Worm (Caenorhabditis elegans) whole organism, L4 larva: ENCODE results near the gene faah-2.
"Not testable (repeated sequence)": the region's sequence is repeated elsewhere in the genome, so short reads cannot be mapped to it uniquely, and the experiment has no call there.

ENCODE experiments used
- D1046.2 ChIP-seq: fragments of 200-800 bp; sonication (Bioruptor generic); IDR thresholded peaks from 2 replicates; pipeline ENCODE4 v1.3.6; 2022; ENCODE audit warnings: missing genetic modification characterization, missing compliant biosample characterization
- F26F4.8 ChIP-seq: fragments of 200-800 bp; sonication (Bioruptor generic); conservative IDR thresholded peaks from 2 replicates; pipeline ENCODE4 v1.3.6; 2022; ENCODE audit warnings: missing genetic modification characterization, missing compliant biosample characterization
- F49E8.2 ChIP-seq: sonication (generic microtip); optimal IDR thresholded peaks from 2 replicates; lab custom pipeline; 2016; ENCODE audit warnings: missing compliant biosample characterization, mild to moderate bottlenecking, missing genetic modification characterization, borderline replicate concordance
- R02D3.7 ChIP-seq: fragments of 150-350 bp; sonication (generic microtip); optimal IDR thresholded peaks from 3 replicates; lab custom pipeline; 2014; ENCODE audit warnings: missing biosample characterization, missing genetic modification characterization
- T20F7.1 ChIP-seq: fragments of 200-800 bp; sonication (Bioruptor generic); optimal IDR thresholded peaks from 2 replicates; lab custom pipeline; 2018; ENCODE audit warnings: mild to moderate bottlenecking, missing genetic modification characterization, missing compliant biosample characterization
- Y105C5A.15 ChIP-seq: fragments of 200-800 bp; sonication (Bioruptor generic); IDR thresholded peaks from 2 replicates; pipeline ENCODE4 v1.3.6; 2022; ENCODE audit warnings: missing genetic modification characterization, missing compliant biosample characterization
- aha-1 ChIP-seq: fragments of 150-350 bp; peaks from one replicate; lab custom pipeline; 2014; ENCODE audit warnings: missing biosample characterization, missing genetic modification characterization
- ceh-20 ChIP-seq: fragments of 200-800 bp; sonication (Bioruptor generic); IDR thresholded peaks from 2 replicates; pipeline ENCODE4 v1.3.6; 2022; ENCODE audit warnings: missing genetic modification reagents, missing genetic modification characterization, missing compliant biosample characterization
- ces-1 ChIP-seq: fragments of 150-350 bp; sonication (generic microtip); optimal IDR thresholded peaks from 4 replicates; lab custom pipeline; 2014; ENCODE audit warnings: missing biosample characterization, missing genetic modification reagents, missing genetic modification characterization
- daf-12 ChIP-seq: fragments of 150-350 bp; optimal IDR thresholded peaks from 2 replicates; lab custom pipeline; 2014; ENCODE audit warnings: missing biosample characterization, missing genetic modification reagents, missing genetic modification characterization
- dmd-8 ChIP-seq: fragments of 200-800 bp; sonication (Bioruptor generic); IDR thresholded peaks from 2 replicates; pipeline ENCODE4 v1.3.6; 2022; ENCODE audit warnings: missing genetic modification characterization, missing compliant biosample characterization
- dmd-9 ChIP-seq: fragments of 200-800 bp; sonication (Bioruptor generic); IDR thresholded peaks from 2 replicates; pipeline ENCODE4 v1.3.6; 2022; ENCODE audit warnings: missing genetic modification reagents, missing genetic modification characterization, missing compliant biosample characterization
- dpl-1 ChIP-seq: fragments of 150-350 bp; optimal IDR thresholded peaks from 2 replicates; lab custom pipeline; 2014; ENCODE audit warnings: missing biosample characterization, missing genetic modification reagents, missing genetic modification characterization
- egl-43 ChIP-seq: fragments of 200-800 bp; sonication (Bioruptor generic); IDR thresholded peaks from 2 replicates; pipeline ENCODE4 v1.3.6; 2022; ENCODE audit warnings: missing genetic modification reagents, missing genetic modification characterization, missing compliant biosample characterization
- hlh-30 ChIP-seq: sonication (generic microtip); optimal IDR thresholded peaks from 2 replicates; lab custom pipeline; 2017; ENCODE audit warnings: antibody characterized with exemption, mild to moderate bottlenecking, missing genetic modification characterization, missing compliant biosample characterization; ENCODE audit not compliant: insufficient read depth
- hmg-1.1 ChIP-seq: fragments of 200-800 bp; sonication (Bioruptor generic); IDR thresholded peaks from 2 replicates; pipeline ENCODE4 v1.3.6; 2022; ENCODE audit warnings: missing genetic modification reagents, missing genetic modification characterization, missing compliant biosample characterization
- lim-7 ChIP-seq: fragments of 200-800 bp; sonication (Bioruptor generic); IDR thresholded peaks from 2 replicates; pipeline ENCODE4 v1.3.6; 2022; ENCODE audit warnings: missing genetic modification characterization, missing compliant biosample characterization
- lin-1 ChIP-seq: fragments of 200-800 bp; sonication (Bioruptor generic); IDR thresholded peaks from 2 replicates; pipeline ENCODE4 v1.3.6; 2022; ENCODE audit warnings: missing genetic modification reagents, missing genetic modification characterization, missing compliant biosample characterization
- lin-29 ChIP-seq: fragments of 200-800 bp; sonication (Bioruptor generic); IDR thresholded peaks from 2 replicates; pipeline ENCODE4 v1.3.6; 2022; ENCODE audit warnings: missing genetic modification reagents, missing genetic modification characterization, missing compliant biosample characterization
- lin-38 ChIP-seq: fragments of 200-800 bp; sonication (Bioruptor generic); IDR thresholded peaks from 2 replicates; pipeline ENCODE4 v1.3.6; 2022; ENCODE audit warnings: missing genetic modification reagents, missing genetic modification characterization, missing compliant biosample characterization
- lsy-2 ChIP-seq, 2 experiments: fragments of 150-350 bp in 1 of 2; sonication (generic microtip) in 1 of 2; optimal IDR thresholded peaks; 2 replicates each; lab custom pipeline; 2014 to 2017; ENCODE audit warnings: missing biosample characterization in 2 of 2, missing genetic modification characterization in 2 of 2
- madf-9 ChIP-seq: fragments of 200-800 bp; sonication (Bioruptor generic); conservative IDR thresholded peaks from 2 replicates; pipeline ENCODE4 v1.3.6; 2022; ENCODE audit warnings: missing genetic modification reagents, missing genetic modification characterization, missing compliant biosample characterization
- mdl-1 ChIP-seq, 2 experiments: fragments of 150-350 bp in 1 of 2; sonication (generic microtip) in 1 of 2; optimal IDR thresholded peaks; 2 replicates each; lab custom pipeline; 2014 to 2017; ENCODE audit warnings: missing biosample characterization in 2 of 2, missing genetic modification characterization in 2 of 2
- mep-1 ChIP-seq: fragments of 150-350 bp; sonication (generic microtip); optimal IDR thresholded peaks from 3 replicates; lab custom pipeline; 2014; ENCODE audit warnings: missing biosample characterization, missing genetic modification characterization
- mes-2 ChIP-seq: sonication (generic microtip); optimal IDR thresholded peaks from 2 replicates; lab custom pipeline; 2016; ENCODE audit warnings: missing genotype, mild to moderate bottlenecking, missing genetic modification characterization, missing compliant biosample characterization; ENCODE audit not compliant: poor library complexity, severe bottlenecking
- snpc-1.2 ChIP-seq: fragments of 200-800 bp; sonication (Bioruptor generic); IDR thresholded peaks from 2 replicates; pipeline ENCODE4 v1.3.6; 2022; ENCODE audit warnings: missing genetic modification reagents, missing genetic modification characterization, missing compliant biosample characterization
- unc-62 ChIP-seq, 3 experiments: fragments of 150-350 bp in 1 of 3; sonication (generic microtip); optimal IDR thresholded peaks in 2 of 3; peaks in 1 of 3; 1 replicate in 1 of 3; 2 replicates in 2 of 3; lab custom pipeline; 2014 to 2017; ENCODE audit warnings: missing biosample characterization in 3 of 3, missing genetic modification characterization in 3 of 3, missing genetic modification reagents in 3 of 3, missing genotype in 1 of 3
- vab-7 ChIP-seq: fragments of 200-800 bp; sonication (Bioruptor generic); IDR thresholded peaks from 2 replicates; pipeline ENCODE4 v1.3.6; 2022; ENCODE audit warnings: missing genetic modification reagents, missing genetic modification characterization, missing compliant biosample characterization
- zfp-2 ChIP-seq: sonication (generic microtip); optimal IDR thresholded peaks from 2 replicates; lab custom pipeline; 2016; ENCODE audit warnings: mild to moderate bottlenecking, missing genetic modification characterization, missing compliant biosample characterization
- zfp-3 ChIP-seq: fragments of 200-800 bp; sonication (Bioruptor generic); conservative IDR thresholded peaks from 2 replicates; pipeline ENCODE4 v1.3.6; 2022; ENCODE audit warnings: missing genetic modification reagents, missing genetic modification characterization, missing compliant biosample characterization

Gene faah-2

DNA sequence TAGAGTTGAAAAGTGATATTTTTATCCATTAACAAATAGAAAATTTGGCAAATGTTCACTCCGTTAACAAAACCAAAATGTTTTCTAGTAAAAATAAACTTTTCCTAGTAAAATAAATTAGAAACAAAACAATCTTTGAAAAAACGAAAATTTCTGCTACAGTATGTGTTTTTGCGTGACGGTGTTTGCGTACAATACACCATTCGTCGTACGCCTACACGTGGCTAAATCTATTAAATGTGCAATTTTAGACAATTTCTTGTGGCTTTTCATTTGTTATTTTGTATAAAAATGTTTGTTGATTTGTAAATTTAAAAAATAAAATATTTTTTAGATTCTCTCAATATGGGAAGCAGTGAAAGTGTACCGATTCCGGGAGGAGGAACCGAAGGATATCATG lies 39.1 kb upstream of the faah-2 start, which contains the start of gene Y42H9AR.1:
Y42H9AR.1 (plus strand) TSS at position 233 of the 400 bp plus-strand sequence.
- TF ChIP-seq hmg-1.1 (GFP tag; lab: Robert Waterston, UW): 0 out of 2 replicates have a peak, but pooled peaks have one; percentile 3
- TF ChIP-seq dpl-1 (GFP tag; lab: Kevin White, UChicago): peak; percentile 52
- TF ChIP-seq mdl-1 (tag; optimal IDR thresholded peaks at IDR 0.05; lab: Kevin White, UChicago): peak in 1 of 2 experiments; percentile 57
- peak in 1 of 2 experiments; percentile 37 for TF ChIP-seq lsy-2 (tag; optimal IDR thresholded peaks at IDR 0.05; lab: Kevin White, UChicago)
- TF ChIP-seq hlh-30 (tag; lab: Kevin White, UChicago): peak; percentile 64
- peak; percentile 40 for TF ChIP-seq T20F7.1
- TF ChIP-seq R02D3.7 (tag; lab: Kevin White, UChicago): no peak
- no peak for TF ChIP-seq D1046.2 (GFP tag; lab: Robert Waterston, UW)
- no peak for TF ChIP-seq ceh-20 (GFP tag; lab: Robert Waterston, UW)
- no peak for TF ChIP-seq madf-9
- peak; percentile 24 for TF ChIP-seq mes-2
- TF ChIP-seq, all 104 proteins: peak for 7

DNA sequence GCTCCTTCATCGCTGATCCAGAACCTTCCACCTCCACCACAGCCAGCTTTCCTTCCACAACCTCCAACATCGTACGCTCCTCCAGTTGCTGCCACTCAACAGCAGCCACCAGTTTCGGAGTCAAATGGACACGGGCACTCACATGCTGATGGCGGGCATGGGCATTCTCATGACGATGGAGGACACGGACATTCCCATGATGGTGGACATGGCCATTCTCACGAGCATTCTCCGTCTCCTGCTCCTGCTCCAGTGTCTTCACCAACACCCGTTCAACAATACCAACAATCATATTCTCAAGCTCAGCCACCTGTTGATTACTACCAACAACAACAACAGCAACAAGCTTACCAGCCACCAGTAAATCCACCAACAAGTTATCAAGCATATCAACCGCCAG lies 37.7 kb upstream of the faah-2 start:
- TF ChIP-seq ceh-20 (GFP tag; lab: Robert Waterston, UW): no peak
- peak in 1 of 2 experiments; percentile 94 for TF ChIP-seq unc-62 (GFP tag; optimal IDR thresholded peaks at IDR 0.05 in 1 of 2; lab: Kevin White, UChicago)
- TF ChIP-seq unc-62 (tag; optimal IDR thresholded peaks at IDR 0.05; lab: Kevin White, UChicago): no peak
- no peak for TF ChIP-seq snpc-1.2 (GFP tag; lab: Robert Waterston, UW)
- no peak for TF ChIP-seq dmd-9
- no peak for TF ChIP-seq F49E8.2 (tag; lab: Kevin White, UChicago)
- TF ChIP-seq, all 104 proteins: peak for 1

DNA sequence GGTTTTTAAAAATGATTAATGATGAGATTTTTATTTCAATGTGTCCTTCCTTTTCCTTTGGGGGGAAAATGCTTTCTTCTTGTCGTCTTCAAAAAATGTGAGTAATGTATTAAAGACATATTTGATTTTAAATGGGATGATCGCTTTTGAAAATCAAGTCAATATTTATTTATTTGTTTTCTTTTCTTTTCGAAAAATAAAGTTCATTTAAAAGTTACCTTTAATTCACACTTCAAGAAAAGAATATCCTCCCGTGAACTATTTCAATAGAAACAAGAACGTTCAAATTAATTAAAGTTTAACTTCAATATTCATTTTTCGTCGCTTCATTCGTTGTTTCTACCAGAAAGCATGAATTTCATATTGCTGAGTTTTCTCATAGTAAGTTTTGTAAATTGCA lies 36.8 kb upstream of the faah-2 start, which contains the start of gene irld-8:
irld-8 (plus strand) TSS at position 301 of the 400 bp plus-strand sequence.
- TF ChIP-seq lin-1 (GFP tag; lab: Robert Waterston, UW) (no peak), daf-12 (no peak), zfp-2 (tag; lab: Kevin White, UChicago) (no peak), aha-1 (peak; percentile 79)

- TF ChIP-seq zfp-3 (GFP tag; lab: Robert Waterston, UW): no peak
Observed at ce11 chrIV:8118790-8119189, 33.5 kb upstream of the faah-2 start, which contains the start of gene F42G8.8. Gene F42G8.8, plus strand, starts transcription at chrIV:8119090.

- not testable (repeated sequence) for TF ChIP-seq mdl-1 (tag; optimal IDR thresholded peaks at IDR 0.05; lab: Kevin White, UChicago); dpl-1 (GFP tag; lab: Kevin White, UChicago); lin-29 (GFP tag; lab: Robert Waterston, UW)
Observed at ce11 chrIV:8122349-8122748, 29.9 kb upstream of the faah-2 start, which contains the start of gene erp-44.3. Gene erp-44.3, plus strand, starts transcription at chrIV:8122649.

DNA sequence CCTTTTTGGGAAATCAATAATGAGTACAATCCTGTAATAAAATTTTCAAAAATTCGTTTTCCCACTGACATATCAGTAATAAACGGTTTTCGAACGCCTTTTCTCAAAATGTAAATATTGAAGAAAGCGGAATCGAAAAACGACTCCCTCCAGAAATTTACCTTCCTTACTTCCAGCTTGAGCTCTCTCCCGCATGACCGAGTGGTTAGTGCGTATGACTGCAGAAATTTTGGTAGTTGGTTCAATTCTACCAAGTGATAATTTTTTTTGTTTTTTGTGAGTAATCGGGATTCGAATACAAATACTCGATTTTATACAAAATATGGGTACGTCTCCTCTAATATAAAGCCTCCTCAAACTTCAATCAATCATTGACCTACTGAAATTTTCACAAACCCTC lies 28.7 kb upstream of the faah-2 start:
- TF ChIP-seq dmd-8 (0 out of 2 replicates have a peak, but pooled peaks have one; percentile 16), egl-43 (peak; percentile 59; the same call in 1 of the 2 replicates), Y105C5A.15 (GFP tag; lab: Robert Waterston, UW) (0 out of 2 replicates have a peak, but pooled peaks have one; percentile 23), F26F4.8 (0 out of 2 replicates have a peak, but pooled peaks have one; percentile 33), lim-7 (GFP tag; lab: Robert Waterston, UW) (peak; percentile 76), snpc-1.2 (GFP tag; lab: Robert Waterston, UW) (peak; percentile 63), vab-7 (GFP tag; lab: Robert Waterston, UW) (peak; percentile 47; the same call in 1 of the 2 replicates)

DNA sequence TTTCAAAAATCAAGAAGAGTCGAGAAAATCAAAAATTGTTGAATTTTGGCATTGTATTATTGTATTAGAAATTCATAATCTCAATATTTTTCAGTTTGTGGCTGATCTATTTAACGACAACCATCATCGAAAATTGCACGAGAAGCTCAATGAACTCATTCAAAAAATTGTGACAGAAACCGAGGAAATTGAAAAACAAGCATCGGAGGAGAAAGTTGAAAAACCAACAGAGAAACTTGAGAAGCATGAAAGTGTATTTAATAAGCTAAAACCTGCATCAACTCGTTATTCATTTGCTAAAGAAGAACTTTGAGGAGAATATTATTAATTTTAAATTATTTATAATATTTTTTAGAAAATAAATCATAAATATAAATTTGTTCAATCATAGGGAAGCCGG lies 25.3 kb upstream of the faah-2 start, which contains the start of gene ceph-41:
ceph-41 (plus strand) TSS at position 301 of the 400 bp plus-strand sequence.
- no peak for TF ChIP-seq lin-38 (GFP tag; lab: Robert Waterston, UW)
- no peak for TF ChIP-seq mep-1
- TF ChIP-seq hmg-1.1 (GFP tag; lab: Robert Waterston, UW): no peak
- TF ChIP-seq lin-1 (GFP tag; lab: Robert Waterston, UW): no peak
- no peak for TF ChIP-seq ces-1
